Worm (Caenorhabditis elegans): ENCODE data around the gene K06H7.2.

DNA sequence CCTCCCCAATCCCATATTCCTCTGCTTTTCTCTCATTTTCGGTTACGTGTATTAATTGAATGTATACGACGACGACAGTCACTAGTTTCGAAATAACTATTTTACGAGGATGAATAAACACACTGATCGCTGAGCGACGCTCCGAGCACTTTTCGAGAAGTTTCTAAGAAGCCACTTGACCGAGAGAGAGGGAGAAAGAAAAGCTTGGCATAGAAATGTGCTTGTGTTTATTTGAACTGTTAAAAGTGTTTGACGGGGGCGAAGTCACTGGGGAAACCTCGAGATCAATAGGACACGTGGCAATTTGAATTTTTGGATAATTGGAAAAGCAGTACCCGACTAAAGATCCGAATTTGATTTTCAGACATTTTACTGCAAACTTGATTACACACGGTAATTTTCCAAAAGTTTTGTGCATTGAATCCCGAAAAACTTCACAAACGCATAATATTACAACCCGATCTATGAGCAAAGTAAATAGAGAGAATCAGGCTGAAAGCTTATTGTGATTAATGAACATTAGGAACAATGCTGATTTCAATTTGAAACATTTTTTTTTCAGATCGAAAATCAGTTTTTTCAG, 43.2 kb downstream of the K06H7.2 start:
- TF ChIP-seq elt-3 (tag; optimal IDR thresholded peaks at IDR 0.05) (no peak), C34F6.9 (tag; optimal IDR thresholded peaks at IDR 0.05) (no peak), snpc-4 (tag; optimal IDR thresholded peaks at IDR 0.05) (no peak), blmp-1 (tag; optimal IDR thresholded peaks at IDR 0.05; ENCODE audit: insufficient read depth) (no peak), mdl-1 (tag; optimal IDR thresholded peaks at IDR 0.05) (no peak), mab-5 (tag; optimal IDR thresholded peaks at IDR 0.05) (no peak), ztf-11 (tag; optimal IDR thresholded peaks at IDR 0.05) (no peak), unc-62 (GFP tag; optimal IDR thresholded peaks at IDR 0.05) (no peak), lsy-2 (tag; optimal IDR thresholded peaks at IDR 0.05) (no peak), R02D3.7 (tag; optimal IDR thresholded peaks at IDR 0.05) (no peak), nhr-10 (tag; optimal IDR thresholded peaks at IDR 0.05) (no peak), aly-2 (tag; optimal IDR thresholded peaks at IDR 0.05) (no peak)
